Fruit fly (Drosophila melanogaster) whole organism, embryonic: ENCODE data around the gene nbs.

Experiments
- Atf6 ChIP-seq: fragments of 200-800 bp; sonication (Bioruptor generic); IDR thresholded peaks from 2 replicates; pipeline ENCODE4 v1.3.6; 2022; ENCODE audit warnings: missing biosample characterization, missing genetic modification characterization
- Bdp1 ChIP-seq: fragments of 200-800 bp; sonication (Bioruptor generic); optimal IDR thresholded peaks from 3 replicates; lab custom pipeline; 2016; ENCODE audit warnings: missing biosample characterization, missing genetic modification characterization
- Blimp-1 ChIP-seq: fragments of 200-800 bp; sonication (Bioruptor generic); optimal IDR thresholded peaks from 3 replicates; lab custom pipeline; 2018; ENCODE audit warnings: missing biosample characterization, missing genetic modification characterization, mild to moderate bottlenecking, moderate library complexity, missing genetic modification reagents
- CG10209 ChIP-seq: fragments of 200-800 bp; sonication (Bioruptor generic); optimal IDR thresholded peaks from 3 replicates; lab custom pipeline; 2017; ENCODE audit warnings: missing biosample characterization, mild to moderate bottlenecking, missing genetic modification characterization, missing genetic modification reagents
- CG1233 ChIP-seq: fragments of 200-800 bp; sonication (Bioruptor generic); optimal IDR thresholded peaks from 4 replicates; lab custom pipeline; 2018; ENCODE audit warnings: missing biosample characterization, mild to moderate bottlenecking, missing genetic modification characterization
- CG13123 ChIP-seq: fragments of 200-800 bp; sonication (Bioruptor generic); optimal IDR thresholded peaks from 2 replicates; lab custom pipeline; 2016; ENCODE audit warnings: missing biosample characterization, missing genetic modification characterization
- CG13424 ChIP-seq: fragments of 200-800 bp; sonication (Bioruptor generic); optimal IDR thresholded peaks from 2 replicates; lab custom pipeline; 2019; ENCODE audit warnings: missing biosample characterization, mild to moderate bottlenecking, missing genetic modification characterization, moderate library complexity
- CG17361 ChIP-seq: fragments of 200-800 bp; sonication (Bioruptor generic); IDR thresholded peaks from 3 replicates; pipeline ENCODE4 v1.3.6; 2022; ENCODE audit warnings: missing biosample characterization, missing genetic modification characterization
- CG17385 ChIP-seq: fragments of 200-800 bp; sonication (Bioruptor generic); optimal IDR thresholded peaks from 3 replicates; lab custom pipeline; 2018; ENCODE audit warnings: missing biosample characterization, mild to moderate bottlenecking, missing genetic modification characterization
- CG1832 ChIP-seq: fragments of 200-800 bp; sonication (Bioruptor generic); optimal IDR thresholded peaks from 2 replicates; lab custom pipeline; 2017; ENCODE audit warnings: missing biosample characterization, mild to moderate bottlenecking, missing genetic modification characterization, inconsistent platforms
- CG2678 ChIP-seq: fragments of 200-800 bp; sonication (Bioruptor generic); optimal IDR thresholded peaks from 3 replicates; lab custom pipeline; 2019; ENCODE audit warnings: missing biosample characterization, mild to moderate bottlenecking, missing genetic modification characterization, moderate library complexity
- CG3407 ChIP-seq: fragments of 200-800 bp; sonication (Bioruptor generic); optimal IDR thresholded peaks from 2 replicates; lab custom pipeline; 2018; ENCODE audit warnings: missing biosample characterization, mild to moderate bottlenecking, missing genetic modification characterization
- CG3838 ChIP-seq: fragments of 200-800 bp; sonication (Bioruptor generic); optimal IDR thresholded peaks from 3 replicates; lab custom pipeline; 2016; ENCODE audit warnings: missing biosample characterization, missing genetic modification characterization
- CG43689 ChIP-seq: fragments of 200-800 bp; sonication (Bioruptor generic); IDR thresholded peaks from 2 replicates; pipeline ENCODE4 v1.3.6; 2022; ENCODE audit warnings: missing biosample characterization, missing genetic modification characterization
- Dll ChIP-seq: fragments of 200-800 bp; sonication (Bioruptor generic); IDR thresholded peaks from 4 replicates; pipeline ENCODE4 v1.3.6; 2022; ENCODE audit warnings: missing biosample characterization, missing genetic modification characterization; ENCODE audit not compliant: partially characterized antibody
- Doc3 ChIP-seq: fragments of 200-800 bp; sonication (Bioruptor generic); IDR thresholded peaks from 3 replicates; pipeline ENCODE4 v1.3.6; 2022; ENCODE audit warnings: missing biosample characterization, missing genetic modification characterization; ENCODE audit not compliant: partially characterized antibody
- Drgx ChIP-seq: fragments of 200-800 bp; sonication (Bioruptor generic); IDR thresholded peaks from 2 replicates; pipeline ENCODE4 v1.3.6; 2022; ENCODE audit warnings: missing biosample characterization, missing genetic modification characterization
- Fer1 ChIP-seq: fragments of 200-800 bp; sonication (Bioruptor generic); optimal IDR thresholded peaks from 2 replicates; lab custom pipeline; 2017; ENCODE audit warnings: missing biosample characterization, mild to moderate bottlenecking, missing genetic modification characterization
- Hr51 ChIP-seq, 2 experiments: fragments of 200-800 bp; sonication (Bioruptor generic); optimal IDR thresholded peaks; 2 replicates in 1 of 2; 3 replicates in 1 of 2; lab custom pipeline; 2016 to 2018; ENCODE audit warnings: missing biosample characterization in 2 of 2, missing genetic modification characterization in 2 of 2, mild to moderate bottlenecking in 1 of 2, moderate library complexity in 1 of 2
- Med ChIP-seq: fragments of 200-800 bp; sonication (Bioruptor generic); peaks from one replicate; lab custom pipeline; 2016; ENCODE audit warnings: missing biosample characterization, missing genetic modification characterization, mild to moderate bottlenecking, inconsistent platforms, moderate library complexity
- NfI ChIP-seq: fragments of 200-800 bp; sonication (Bioruptor generic); optimal IDR thresholded peaks from 3 replicates; lab custom pipeline; 2018; ENCODE audit warnings: missing biosample characterization, mild to moderate bottlenecking, missing genetic modification characterization, moderate library complexity
- Pdp1 ChIP-seq, 2 experiments: fragments of 200-800 bp; sonication (Bioruptor generic); optimal IDR thresholded peaks; 3 replicates each; lab custom pipeline; 2016; ENCODE audit warnings: missing biosample characterization in 2 of 2, missing genetic modification characterization in 2 of 2, mild to moderate bottlenecking in 1 of 2, moderate library complexity in 1 of 2
- Rfx ChIP-seq: fragments of 200-800 bp; sonication (Bioruptor generic); IDR thresholded peaks from 2 replicates; pipeline ENCODE4 v1.3.6; 2022; ENCODE audit warnings: missing biosample characterization, missing genetic modification characterization
- Sox102F ChIP-seq: fragments of 200-800 bp; sonication (Bioruptor generic); optimal IDR thresholded peaks from 2 replicates; lab custom pipeline; 2018; ENCODE audit warnings: missing biosample characterization, mild to moderate bottlenecking, missing genetic modification characterization, moderate library complexity
- Ssrp ChIP-seq: fragments of 200-800 bp; sonication (Bioruptor generic); optimal IDR thresholded peaks from 2 replicates; lab custom pipeline; 2018; ENCODE audit warnings: missing biosample characterization, mild to moderate bottlenecking, missing genetic modification characterization, moderate library complexity
- Trl ChIP-seq, 3 experiments: fragments of >200 bp in 2 of 3; fragments of 200-800 bp in 1 of 3; sonication (Bioruptor generic) in 1 of 3; optimal IDR thresholded peaks; 2 replicates in 1 of 3; 3 replicates in 2 of 3; lab custom pipeline; 2016 to 2017; ENCODE audit warnings: missing biosample characterization in 1 of 3, missing genetic modification characterization in 1 of 3
- abd-A ChIP-seq: fragments of 200-800 bp; sonication (Bioruptor generic); optimal IDR thresholded peaks from 3 replicates; lab custom pipeline; 2019; ENCODE audit warnings: missing biosample characterization, mild to moderate bottlenecking, missing genetic modification characterization, moderate library complexity
- al ChIP-seq: fragments of 200-800 bp; sonication (Bioruptor generic); IDR thresholded peaks from 2 replicates; pipeline ENCODE4 v1.3.6; 2022; ENCODE audit warnings: missing biosample characterization, missing genetic modification characterization
- caup ChIP-seq: fragments of 200-800 bp; sonication (Bioruptor generic); optimal IDR thresholded peaks from 3 replicates; lab custom pipeline; 2017; ENCODE audit warnings: missing biosample characterization, mild to moderate bottlenecking, missing genetic modification characterization, moderate library complexity; ENCODE audit not compliant: severe bottlenecking
- crp ChIP-seq, 2 experiments: fragments of 200-800 bp; sonication (Bioruptor generic); optimal IDR thresholded peaks; 2 replicates in 1 of 2; 3 replicates in 1 of 2; lab custom pipeline; 2017; ENCODE audit warnings: missing biosample characterization in 2 of 2, missing genetic modification characterization in 2 of 2, mild to moderate bottlenecking in 1 of 2, moderate library complexity in 1 of 2
- fru ChIP-seq: fragments of >200 bp; optimal IDR thresholded peaks from 2 replicates; lab custom pipeline; 2017
- ftz-f1 ChIP-seq: fragments of 200-800 bp; sonication (Bioruptor generic); optimal IDR thresholded peaks from 2 replicates; lab custom pipeline; 2016; ENCODE audit warnings: missing biosample characterization, missing genetic modification characterization
- gcm2 ChIP-seq: fragments of 200-800 bp; sonication (Bioruptor generic); optimal IDR thresholded peaks from 2 replicates; lab custom pipeline; 2016; ENCODE audit warnings: missing biosample characterization, missing genetic modification characterization
- gro ChIP-seq: fragments of 200-800 bp; sonication (Bioruptor generic); optimal IDR thresholded peaks from 2 replicates; lab custom pipeline; 2016; ENCODE audit warnings: missing biosample characterization, missing genetic modification characterization
- kni ChIP-seq: fragments of 200-800 bp; sonication (Bioruptor generic); optimal IDR thresholded peaks from 3 replicates; lab custom pipeline; 2017; ENCODE audit warnings: mild to moderate bottlenecking, missing biosample characterization, missing genetic modification reagents, missing genetic modification characterization
- knrl ChIP-seq: fragments of 200-800 bp; sonication (Bioruptor generic); IDR thresholded peaks from 3 replicates; pipeline ENCODE4 v1.3.6; 2022; ENCODE audit warnings: missing biosample characterization, missing genetic modification characterization; ENCODE audit not compliant: partially characterized antibody
- mirr ChIP-seq: fragments of 200-800 bp; sonication (Bioruptor generic); optimal IDR thresholded peaks from 3 replicates; lab custom pipeline; 2018; ENCODE audit warnings: missing biosample characterization, mild to moderate bottlenecking, missing genetic modification characterization
- ro ChIP-seq: fragments of 200-800 bp; sonication (Bioruptor generic); IDR thresholded peaks from 2 replicates; pipeline ENCODE4 v1.3.6; 2022; ENCODE audit warnings: missing biosample characterization, missing genetic modification characterization
- row ChIP-seq: fragments of 200-800 bp; sonication (Bioruptor generic); IDR thresholded peaks from 3 replicates; pipeline ENCODE4 v1.3.6; 2022; ENCODE audit warnings: missing biosample characterization, missing genetic modification characterization
- salm ChIP-seq: fragments of 200-800 bp; sonication (Bioruptor generic); optimal IDR thresholded peaks from 2 replicates; lab custom pipeline; 2018; ENCODE audit warnings: missing biosample characterization, mild to moderate bottlenecking, missing genetic modification characterization
- sd ChIP-seq: fragments of 200-800 bp; sonication (Bioruptor generic); optimal IDR thresholded peaks from 3 replicates; lab custom pipeline; 2018; ENCODE audit warnings: missing biosample characterization, mild to moderate bottlenecking, missing genetic modification characterization, moderate library complexity
- sens-2 ChIP-seq: fragments of 200-800 bp; sonication (Bioruptor generic); IDR thresholded peaks from 2 replicates; pipeline ENCODE4 v1.3.6; 2022; ENCODE audit warnings: missing biosample characterization, missing genetic modification characterization
- sna ChIP-seq: fragments of 200-800 bp; sonication (Bioruptor generic); IDR thresholded peaks from 2 replicates; pipeline ENCODE4 v1.3.6; 2022; ENCODE audit warnings: missing biosample characterization, missing genetic modification characterization; ENCODE audit not compliant: partially characterized antibody
- sr ChIP-seq: fragments of 200-800 bp; sonication (Bioruptor generic); IDR thresholded peaks from 3 replicates; pipeline ENCODE4 v1.3.6; 2022; ENCODE audit warnings: missing biosample characterization, missing genetic modification characterization
- vnd ChIP-seq: fragments of 200-800 bp; sonication (Bioruptor generic); IDR thresholded peaks from 3 replicates; pipeline ENCODE4 v1.3.6; 2022; ENCODE audit warnings: missing biosample characterization, missing genetic modification characterization; ENCODE audit not compliant: partially characterized antibody
- yki ChIP-seq: fragments of >200 bp; optimal IDR thresholded peaks from 3 replicates; lab custom pipeline; 2018
- zen2 ChIP-seq: fragments of 200-800 bp; sonication (Bioruptor generic); IDR thresholded peaks from 3 replicates; pipeline ENCODE4 v1.3.6; 2022; ENCODE audit warnings: missing biosample characterization, missing genetic modification characterization; ENCODE audit not compliant: partially characterized antibody

Gene nbs

dm6 chr3L:9678007-9678497 lies 44.9 kb downstream of the nbs start (continued):
- TF ChIP-seq Trl (optimal IDR thresholded peaks at IDR 0.05; lab: Kevin White, UChicago) (peak; percentile 58 to 79), Trl (GFP tag; optimal IDR thresholded peaks at IDR 0.05; lab: Kevin White, UChicago) (peak; percentile 5), ro (no peak), Pdp1 (GFP tag; optimal IDR thresholded peaks at IDR 0.05; lab: Kevin White, UChicago) (peak in 1 of 2 experiments; percentile 37), CG1233 (peak; percentile 26), Med (GFP tag; lab: Kevin White, UChicago) (peak; percentile 63), CG3407 (GFP tag; lab: Kevin White, UChicago) (peak; percentile 0), sd (peak; percentile 20), CG1832 (peak; percentile 69), CG3838 (no peak), gro (GFP tag; lab: Kevin White, UChicago) (peak; percentile 14), al (GFP tag; lab: Robert Waterston, UW) (no peak), Dll (0 out of 4 replicates have a peak, but pooled peaks have one; percentile 10), row (peak; percentile 43; the same call in 1 of the 3 replicates), sens-2 (GFP tag; lab: Robert Waterston, UW) (peak; percentile 30; the same call in 1 of the 2 replicates), NfI (GFP tag; lab: Kevin White, UChicago) (peak; percentile 3), knrl (GFP tag; lab: Robert Waterston, UW) (0 out of 3 replicates have a peak, but pooled peaks have one; percentile 20), CG17385 (GFP tag; lab: Kevin White, UChicago) (no peak), CG13424 (tag; lab: Kevin White, UChicago) (peak; percentile 20), CG13123 (GFP tag; lab: Kevin White, UChicago) (peak; percentile 18), CG10209 (GFP tag; lab: Kevin White, UChicago) (peak; percentile 6), CG17361 (GFP tag; lab: Robert Waterston, UW) (0 out of 3 replicates have a peak, but pooled peaks have one; percentile 35), mirr (GFP tag; lab: Kevin White, UChicago) (no peak)

dm6 chr3L:9677260-9677659 lies 45.7 kb downstream of the nbs start:
- TF ChIP-seq Ssrp (tag; lab: Kevin White, UChicago), result no peak
- TF ChIP-seq Blimp-1 (GFP tag; lab: Kevin White, UChicago), result no peak
- TF ChIP-seq Sox102F (GFP tag; lab: Kevin White, UChicago), result no peak
- no peak for TF ChIP-seq kni (GFP tag; lab: Kevin White, UChicago)
- peak; percentile 4 for TF ChIP-seq ftz-f1
- peak; percentile 56; the same call in 1 of the 3 replicates for TF ChIP-seq sr (GFP tag; lab: Robert Waterston, UW)
- 0 out of 2 replicates have a peak, but pooled peaks have one; percentile 9 for TF ChIP-seq Drgx (GFP tag; lab: Robert Waterston, UW)
- TF ChIP-seq Rfx (GFP tag; lab: Robert Waterston, UW), result no peak
- TF ChIP-seq CG17385 (GFP tag; lab: Kevin White, UChicago), result peak; percentile 37
- TF ChIP-seq salm, result no peak

dm6 chr3L:9675528-9675963 lies 47.4 kb downstream of the nbs start:
- no peak for TF ChIP-seq vnd (GFP tag; lab: Robert Waterston, UW)
- TF ChIP-seq Fer1 (GFP tag; lab: Kevin White, UChicago), result peak; percentile 49
- TF ChIP-seq caup (GFP tag; lab: Kevin White, UChicago), result no peak
- peak; percentile 25 for TF ChIP-seq sd
- TF ChIP-seq CG2678, result peak; percentile 12
- TF ChIP-seq Bdp1 (GFP tag; lab: Kevin White, UChicago), result no peak
- TF ChIP-seq gcm2 (GFP tag; lab: Kevin White, UChicago), result no peak
- TF ChIP-seq yki (lab: Kevin White, UChicago), result no peak
- TF ChIP-seq crp (GFP tag; optimal IDR thresholded peaks at IDR 0.05; lab: Kevin White, UChicago), result peak in 1 of 2 experiments; percentile 81
- peak; percentile 59; the same call in 1 of the 2 replicates for TF ChIP-seq sna
- TF ChIP-seq CG43689, result no peak
- TF ChIP-seq Doc3 (GFP tag; lab: Robert Waterston, UW), result peak; percentile 56; the same call in 2 of the 3 replicates
- TF ChIP-seq zen2 (GFP tag; lab: Robert Waterston, UW), result peak; percentile 67; the same call in 2 of the 3 replicates
- TF ChIP-seq abd-A, result peak; percentile 92
- TF ChIP-seq Atf6, result 0 out of 2 replicates have a peak, but pooled peaks have one; percentile 48
- no peak for TF ChIP-seq fru (lab: Kevin White, UChicago)
- no peak for TF ChIP-seq Hr51 (GFP tag; optimal IDR thresholded peaks at IDR 0.05; lab: Kevin White, UChicago)
